Fruit fly (Drosophila melanogaster): ENCODE data around the gene CG44002.

The CG44002 gene

dm6 chr2L:3159144-3160000 lies 11.5 kb downstream of the CG44002 start, which contains the start of the genes Mad and gkt (continued):
- TF ChIP-seq MESR4 (GFP tag; optimal IDR thresholded peaks at IDR 0.05) (peak; percentile 87), MTF-1 (GFP tag; optimal IDR thresholded peaks at IDR 0.05; ENCODE audit: borderline replicate concordance) (no peak), her (GFP tag; optimal IDR thresholded peaks at IDR 0.05) (no peak), ssp (GFP tag; IDR thresholded peaks at IDR 0.05) (0 out of 2 replicates have a peak, but pooled peaks have one; percentile 7), CG8944 (GFP tag; optimal IDR thresholded peaks at IDR 0.05) (no peak), cg (GFP tag; optimal IDR thresholded peaks at IDR 0.05) (peak; percentile 95), CG17186 (GFP tag; optimal IDR thresholded peaks at IDR 0.05) (peak; percentile 16), BEAF-32 (GFP tag; optimal IDR thresholded peaks at IDR 0.05) (peak; percentile 63), eve (GFP tag; optimal IDR thresholded peaks at IDR 0.05) (peak in 1 of 2 experiments; percentile 75)

DNA sequence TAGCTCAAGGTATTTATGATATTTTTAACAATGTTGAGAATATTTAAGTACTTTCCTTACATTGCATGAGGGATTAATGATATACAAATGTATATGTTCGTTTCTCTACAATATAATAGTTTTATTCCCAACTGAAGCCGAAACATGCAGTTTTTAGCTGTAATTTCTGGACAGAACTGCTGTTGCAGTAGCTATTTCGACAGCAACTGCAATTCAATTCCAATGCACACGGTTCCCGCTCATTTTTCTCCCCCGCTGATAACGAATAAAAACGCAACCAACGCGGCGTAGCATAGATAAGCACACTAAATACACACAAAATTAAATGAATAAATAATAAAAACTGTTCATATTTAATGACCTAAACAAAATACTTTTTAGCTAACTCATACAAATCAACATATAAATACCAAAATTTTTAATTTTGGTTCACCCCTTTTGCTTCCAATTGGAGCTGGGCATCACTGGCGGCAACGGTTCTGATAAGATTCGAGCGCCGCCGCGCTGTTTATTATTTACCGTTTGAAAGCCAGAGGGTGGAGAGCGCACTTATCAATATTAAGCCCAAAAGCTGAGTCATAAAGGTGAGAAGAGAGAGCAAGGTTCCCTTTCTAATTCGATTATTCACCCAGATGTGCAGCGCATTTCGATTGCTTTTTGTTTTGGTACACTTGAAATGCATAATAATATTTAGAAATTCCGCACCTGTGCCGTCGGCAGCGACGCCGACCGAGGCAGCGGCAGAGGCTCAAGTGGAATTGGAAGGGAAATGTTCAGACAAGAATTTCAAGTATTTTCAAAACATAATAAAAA lies 12.4 kb downstream of the CG44002 start:
- TF ChIP-seq odd (GFP tag; optimal IDR thresholded peaks at IDR 0.05) (peak; percentile 28), CG2678 (tag; optimal IDR thresholded peaks at IDR 0.05) (peak; percentile 43), CG11695 (GFP tag; IDR thresholded peaks at IDR 0.05) (no peak), ap (GFP tag; IDR thresholded peaks at IDR 0.05) (0 out of 2 replicates have a peak, but pooled peaks have one; percentile 5), Doc3 (GFP tag; IDR thresholded peaks at IDR 0.05; ENCODE audit: partially characterized antibody) (no peak), CG2712 (tag; optimal IDR thresholded peaks at IDR 0.05) (peak; percentile 54), ewg (GFP tag; optimal IDR thresholded peaks at IDR 0.05) (peak; percentile 47), CG34422 (GFP tag; IDR thresholded peaks at IDR 0.05) (peak; percentile 26; the same call in 1 of the 3 replicates), Rfx (GFP tag; IDR thresholded peaks at IDR 0.05) (peak; percentile 54), CG18599 (GFP tag; optimal IDR thresholded peaks at IDR 0.05) (peak; percentile 16), bsh (GFP tag; optimal IDR thresholded peaks at IDR 0.05) (peak in 1 of 2 experiments; percentile 36), jumu (GFP tag; optimal IDR thresholded peaks at IDR 0.05) (peak; percentile 5), E2f2 (GFP tag; IDR thresholded peaks at IDR 0.05) (0 out of 2 replicates have a peak, but pooled peaks have one; percentile 25), Fer1 (GFP tag; optimal IDR thresholded peaks at IDR 0.05) (peak; percentile 52), sob (GFP tag; IDR thresholded peaks at IDR 0.05) (peak; percentile 25; the same call in 1 of the 2 replicates), tna (GFP tag; IDR thresholded peaks at IDR 0.05; ENCODE audit: partially characterized antibody) (no peak), Atf-2 (GFP tag; optimal IDR thresholded peaks at IDR 0.05) (no peak), nau (GFP tag; optimal IDR thresholded peaks at IDR 0.05) (peak; percentile 7), BtbVII (GFP tag; optimal IDR thresholded peaks at IDR 0.05) (peak; percentile 8), oc (tag; optimal IDR thresholded peaks at IDR 0.05) (peak; percentile 6), ash1 (GFP tag; optimal IDR thresholded peaks at IDR 0.05) (no peak), CoRest (tag; optimal IDR thresholded peaks at IDR 0.05) (peak; percentile 16), zfh1 (GFP tag; IDR thresholded peaks at IDR 0.05) (no peak), Lim3 (GFP tag; IDR thresholded peaks at IDR 0.05) (no peak), phol (tag; optimal IDR thresholded peaks at IDR 0.05) (peak; percentile 9), Side (GFP tag; optimal IDR thresholded peaks at IDR 0.05) (no peak), sd (tag; optimal IDR thresholded peaks at IDR 0.05) (peak; percentile 83), usp (GFP tag; optimal IDR thresholded peaks at IDR 0.05) (no peak), CG15696 (tag; optimal IDR thresholded peaks at IDR 0.05) (no peak), trh (GFP tag; optimal IDR thresholded peaks at IDR 0.05) (no peak), gce (GFP tag; IDR thresholded peaks at IDR 0.05) (0 out of 3 replicates have a peak, but pooled peaks have one; percentile 30), stc (GFP tag; IDR thresholded peaks at IDR 0.05) (peak; percentile 17; the same call in 1 of the 2 replicates), CG4617 (GFP tag; optimal IDR thresholded peaks at IDR 0.05; ENCODE audit: borderline replicate concordance) (no peak), da (GFP tag; optimal IDR thresholded peaks at IDR 0.05) (no peak), Ptx1 (GFP tag; IDR thresholded peaks at IDR 0.05) (0 out of 2 replicates have a peak, but pooled peaks have one; percentile 26)
